Worm (Caenorhabditis elegans) whole organism, L2 larva: ENCODE results near the gene his-2.

Experiments used
- F13H6.1 ChIP-seq: sonication (generic microtip); optimal IDR thresholded peaks from 2 replicates; lab custom pipeline; 2016; ENCODE audit warnings: missing genetic modification characterization, missing compliant biosample characterization
- ama-1 ChIP-seq: fragments of 150-350 bp; optimal IDR thresholded peaks from 2 replicates; lab custom pipeline; 2018; ENCODE audit warnings: inconsistent platforms
- egl-27 ChIP-seq: sonication (generic microtip); optimal IDR thresholded peaks from 3 replicates; lab custom pipeline; 2017; ENCODE audit warnings: missing biosample characterization, missing genetic modification reagents, missing genetic modification characterization
- elt-1 ChIP-seq: fragments of 150-350 bp; optimal IDR thresholded peaks from 2 replicates; lab custom pipeline; 2014; ENCODE audit warnings: missing biosample characterization, missing genetic modification characterization
- lin-11 ChIP-seq: fragments of 150-350 bp; sonication (generic microtip); optimal IDR thresholded peaks from 2 replicates; lab custom pipeline; 2014; ENCODE audit warnings: missing biosample characterization, missing genetic modification characterization, inconsistent platforms, mixed read lengths
- mbf-1 ChIP-seq: sonication (generic microtip); optimal IDR thresholded peaks from 2 replicates; lab custom pipeline; 2017; ENCODE audit warnings: missing biosample characterization, missing genetic modification characterization
- mdl-1 ChIP-seq, 2 experiments: fragments of 150-350 bp in 1 of 2; sonication (generic microtip) in 1 of 2; optimal IDR thresholded peaks; 2 replicates each; lab custom pipeline; 2017; ENCODE audit warnings: missing biosample characterization in 2 of 2, missing genetic modification characterization in 2 of 2
- nhr-237 ChIP-seq: fragments of 150-350 bp; optimal IDR thresholded peaks from 2 replicates; lab custom pipeline; 2014; ENCODE audit warnings: missing biosample characterization, missing genetic modification characterization
- nhr-25 ChIP-seq: fragments of 150-350 bp; sonication (generic microtip); optimal IDR thresholded peaks from 3 replicates; lab custom pipeline; 2014; ENCODE audit warnings: missing biosample characterization, missing genetic modification characterization
- nhr-77 ChIP-seq: fragments of 150-350 bp; optimal IDR thresholded peaks from 2 replicates; lab custom pipeline; 2014; ENCODE audit warnings: missing biosample characterization, missing genetic modification characterization
- skn-1 ChIP-seq: sonication (generic microtip); optimal IDR thresholded peaks from 2 replicates; lab custom pipeline; 2017; ENCODE audit warnings: missing biosample characterization, missing genetic modification characterization
- unc-39 ChIP-seq: fragments of 150-350 bp; optimal IDR thresholded peaks from 2 replicates; lab custom pipeline; 2014; ENCODE audit warnings: missing biosample characterization, missing genetic modification characterization
- unc-62 ChIP-seq: fragments of 150-350 bp; optimal IDR thresholded peaks from 2 replicates; lab custom pipeline; 2014; ENCODE audit warnings: missing biosample characterization, missing genetic modification reagents, missing genetic modification characterization
- zag-1 ChIP-seq: fragments of 150-350 bp; optimal IDR thresholded peaks from 2 replicates; lab custom pipeline; 2014; ENCODE audit warnings: missing biosample characterization, missing genetic modification characterization

ce11 chrV:16075250-16075709 lies 33.2 kb upstream of the his-2 start, which contains the start of the genes F14H3.12 and srj-29:
- TF ChIP-seq skn-1 (tag; lab: Kevin White, UChicago) (no peak), unc-39 (tag; lab: Kevin White, UChicago) (no peak), lin-11 (tag; lab: Kevin White, UChicago) (no peak), nhr-237 (tag; lab: Kevin White, UChicago) (no peak), mbf-1 (tag; lab: Kevin White, UChicago) (no peak), F13H6.1 (no peak), egl-27 (tag; lab: Kevin White, UChicago) (no peak), unc-62 (GFP tag; lab: Kevin White, UChicago) (no peak), zag-1 (tag; lab: Kevin White, UChicago) (no peak), nhr-25 (tag; lab: Kevin White, UChicago) (no peak), ama-1 (lab: Kevin White, UChicago) (no peak), elt-1 (tag; lab: Kevin White, UChicago) (no peak), mdl-1 (tag; optimal IDR thresholded peaks at IDR 0.05; lab: Kevin White, UChicago) (no peak), nhr-77 (tag; lab: Kevin White, UChicago) (no peak)
